Fruit fly (Drosophila melanogaster) whole organism: Measurements from ENCODE around the gene RpS30.

Experiments
- CG8478 ChIP-seq: fragments of >200 bp; optimal IDR thresholded peaks from 2 replicates; lab custom pipeline; 2018; ENCODE audit warnings: inconsistent platforms
- pan ChIP-seq: fragments of >200 bp; optimal IDR thresholded peaks from 2 replicates; lab custom pipeline; 2017

DNA sequence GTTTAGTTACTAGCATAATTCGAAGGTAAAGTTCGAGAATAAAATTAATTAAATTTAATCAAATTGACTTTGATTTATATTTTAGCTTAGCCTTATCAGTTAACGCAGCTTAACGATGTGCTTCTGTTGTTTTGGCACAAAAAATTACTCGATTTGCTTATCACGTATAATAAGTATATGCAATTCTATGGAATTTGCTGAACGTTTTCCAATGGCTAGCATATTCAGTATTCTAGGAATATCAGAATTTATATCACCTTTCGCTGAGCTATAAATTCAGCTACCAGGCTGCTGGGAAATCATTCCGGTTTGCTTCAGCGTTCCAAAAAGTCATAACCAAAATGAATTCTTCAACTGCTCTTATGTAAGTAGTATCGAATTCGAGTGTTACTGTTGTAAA lies 20.4 kb downstream of the RpS30 start, which contains the start of gene TotA:
- TF ChIP-seq pan, result no peak
- TF ChIP-seq CG8478, result no peak
